Fruit fly (Drosophila melanogaster): ENCODE results near the gene CG32017.
A peak's percentile ranks its signal among the peaks of the same experiment; 100 is the strongest.

CG32017 gene

DNA sequence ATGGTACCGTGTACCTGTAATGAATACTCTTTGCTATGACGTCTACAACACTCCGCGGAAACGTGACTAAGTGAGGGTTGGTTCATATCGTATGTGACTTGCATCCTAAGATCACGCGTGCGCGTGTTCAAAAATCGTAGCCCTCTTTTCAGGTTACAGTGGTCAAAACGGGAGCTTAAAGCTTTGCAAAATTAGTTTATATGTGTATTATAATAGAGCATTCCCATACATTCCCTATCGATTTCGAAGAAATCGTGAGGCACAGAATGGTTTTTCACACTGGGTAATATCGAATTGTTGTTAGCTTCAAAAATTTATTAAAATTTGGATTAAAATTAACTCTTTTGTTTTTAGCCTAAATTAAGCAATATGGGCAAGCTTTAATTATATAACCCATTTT, 15.5 kb downstream of the CG32017 start (continued):
- TF ChIP-seq Hsf (GFP tag; optimal IDR thresholded peaks at IDR 0.05) (no peak), CG13775 (GFP tag; optimal IDR thresholded peaks at IDR 0.05) (no peak), CG3838 (GFP tag; optimal IDR thresholded peaks at IDR 0.05) (no peak), BEAF-32 (GFP tag; optimal IDR thresholded peaks at IDR 0.05) (peak; percentile 60), Hmr (GFP tag; optimal IDR thresholded peaks at IDR 0.05) (no peak), gro (GFP tag; optimal IDR thresholded peaks at IDR 0.05) (peak; percentile 32), caup (GFP tag; optimal IDR thresholded peaks at IDR 0.05; ENCODE audit: severe bottlenecking) (no peak), cwo (GFP tag; optimal IDR thresholded peaks at IDR 0.05) (no peak), CG12299 (tag; optimal IDR thresholded peaks at IDR 0.05) (peak; percentile 44), sna (GFP tag; IDR thresholded peaks at IDR 0.05; ENCODE audit: partially characterized antibody) (no peak), gem (tag; optimal IDR thresholded peaks at IDR 0.05) (no peak), Gug (GFP tag; IDR thresholded peaks at IDR 0.05) (no peak), row (GFP tag; IDR thresholded peaks at IDR 0.05) (peak; percentile 76), D19B (GFP tag; optimal IDR thresholded peaks at IDR 0.05) (peak; percentile 27), CG3281 (GFP tag; optimal IDR thresholded peaks at IDR 0.05) (no peak), CrebB (tag; optimal IDR thresholded peaks at IDR 0.05) (no peak), CG10565 (GFP tag; optimal IDR thresholded peaks at IDR 0.05) (no peak), CoRest (tag; optimal IDR thresholded peaks at IDR 0.05) (peak; percentile 20), pita (GFP tag; optimal IDR thresholded peaks at IDR 0.05) (no peak), onecut (GFP tag; IDR thresholded peaks at IDR 0.05) (peak; percentile 58), CG12071 (GFP tag; optimal IDR thresholded peaks at IDR 0.05) (no peak), zen2 (GFP tag; IDR thresholded peaks at IDR 0.05; ENCODE audit: partially characterized antibody) (no peak), gfzf (GFP tag; optimal IDR thresholded peaks at IDR 0.05) (peak; percentile 15), pzg (GFP tag; optimal IDR thresholded peaks at IDR 0.05) (peak; percentile 46), ham (GFP tag; IDR thresholded peaks at IDR 0.05) (no peak), Sry-δ (GFP tag; optimal IDR thresholded peaks at IDR 0.05) (peak; percentile 28), Max (GFP tag; optimal IDR thresholded peaks at IDR 0.05) (peak; percentile 19), tx (GFP tag; optimal IDR thresholded peaks at IDR 0.05) (no peak), CG6254 (GFP tag; optimal IDR thresholded peaks at IDR 0.05) (no peak), Scr (GFP tag; IDR thresholded peaks at IDR 0.05; ENCODE audit: partially characterized antibody) (no peak), CG12659 (GFP tag; optimal IDR thresholded peaks at IDR 0.05) (peak; percentile 43), CG14441 (GFP tag; IDR thresholded peaks at IDR 0.05) (no peak), CG18764 (GFP tag; optimal IDR thresholded peaks at IDR 0.05) (no peak), nom (GFP tag; optimal IDR thresholded peaks at IDR 0.05) (no peak), CG6765 (GFP tag; optimal IDR thresholded peaks at IDR 0.05) (peak; percentile 12), C15 (GFP tag; IDR thresholded peaks at IDR 0.05) (no peak), Myb (GFP tag; optimal IDR thresholded peaks at IDR 0.05) (peak; percentile 10), HHEX (GFP tag; optimal IDR thresholded peaks at IDR 0.05) (no peak), run (tag; optimal IDR thresholded peaks at IDR 0.05) (no peak), CG34376 (GFP tag; optimal IDR thresholded peaks at IDR 0.05) (peak; percentile 27), ssp (GFP tag; IDR thresholded peaks at IDR 0.05) (peak; percentile 95), ci (GFP tag; IDR thresholded peaks at IDR 0.05) (no peak), wdn (GFP tag; IDR thresholded peaks at IDR 0.05) (no peak), schlank (tag; optimal IDR thresholded peaks at IDR 0.05) (no peak), ems (GFP tag; optimal IDR thresholded peaks at IDR 0.05) (no peak), Dbx (GFP tag; IDR thresholded peaks at IDR 0.05) (no peak), CG17802 (tag; optimal IDR thresholded peaks at IDR 0.05) (peak; percentile 96), corto (GFP tag; optimal IDR thresholded peaks at IDR 0.05) (no peak), CG13287 (GFP tag; IDR thresholded peaks at IDR 0.05; ENCODE audit: partially characterized antibody) (no peak; the same call in 1 of the 2 replicates), CG6813 (GFP tag; optimal IDR thresholded peaks at IDR 0.05) (no peak)
